Fruit fly (Drosophila melanogaster) whole organism, prepupa: ENCODE data around the gene bond.

Source experiments
- CG11902 ChIP-seq: fragments of 200-800 bp; sonication (Bioruptor generic); optimal IDR thresholded peaks from 3 replicates; lab custom pipeline; 2016; ENCODE audit warnings: missing biosample characterization, missing genetic modification characterization
- CG1621 ChIP-seq: fragments of 200-800 bp; sonication (Bioruptor generic); optimal IDR thresholded peaks from 3 replicates; lab custom pipeline; 2018; ENCODE audit warnings: missing biosample characterization, mild to moderate bottlenecking, missing genetic modification characterization
- Ets96B ChIP-seq: fragments of 200-800 bp; optimal IDR thresholded peaks from 2 replicates; lab custom pipeline; 2019; ENCODE audit warnings: missing biosample characterization, mild to moderate bottlenecking, missing genetic modification characterization, moderate library complexity
- Lpt ChIP-seq: fragments of 200-800 bp; sonication (Bioruptor generic); optimal IDR thresholded peaks from 3 replicates; lab custom pipeline; 2016; ENCODE audit warnings: missing biosample characterization, missing genetic modification characterization
- OdsH ChIP-seq: fragments of 200-800 bp; sonication (Bioruptor generic); optimal IDR thresholded peaks from 3 replicates; lab custom pipeline; 2016; ENCODE audit warnings: missing biosample characterization, missing genetic modification characterization
- Smox ChIP-seq: fragments of 200-800 bp; sonication (Bioruptor generic); optimal IDR thresholded peaks from 3 replicates; lab custom pipeline; 2016; ENCODE audit warnings: missing biosample characterization, missing genetic modification characterization
- Sox14 ChIP-seq: fragments of 200-800 bp; sonication (Bioruptor generic); optimal IDR thresholded peaks from 3 replicates; lab custom pipeline; 2016; ENCODE audit warnings: missing biosample characterization, missing genetic modification characterization
- achi ChIP-seq: fragments of 200-800 bp; sonication (Bioruptor generic); optimal IDR thresholded peaks from 3 replicates; lab custom pipeline; 2016; ENCODE audit warnings: missing biosample characterization, missing genetic modification characterization
- salr ChIP-seq, 2 experiments: fragments of 200-800 bp; sonication (Bioruptor generic); optimal IDR thresholded peaks; 3 replicates each; lab custom pipeline; 2016 to 2018; ENCODE audit warnings: missing biosample characterization in 2 of 2, missing genetic modification characterization in 2 of 2, mild to moderate bottlenecking in 1 of 2
- ss ChIP-seq, 2 experiments: fragments of 200-800 bp; sonication (Bioruptor generic); optimal IDR thresholded peaks; 2 replicates in 1 of 2; 3 replicates in 1 of 2; lab custom pipeline; 2017 to 2018; ENCODE audit warnings: mild to moderate bottlenecking in 2 of 2, missing biosample characterization in 2 of 2, missing genetic modification characterization in 2 of 2, moderate library complexity in 1 of 2

DNA sequence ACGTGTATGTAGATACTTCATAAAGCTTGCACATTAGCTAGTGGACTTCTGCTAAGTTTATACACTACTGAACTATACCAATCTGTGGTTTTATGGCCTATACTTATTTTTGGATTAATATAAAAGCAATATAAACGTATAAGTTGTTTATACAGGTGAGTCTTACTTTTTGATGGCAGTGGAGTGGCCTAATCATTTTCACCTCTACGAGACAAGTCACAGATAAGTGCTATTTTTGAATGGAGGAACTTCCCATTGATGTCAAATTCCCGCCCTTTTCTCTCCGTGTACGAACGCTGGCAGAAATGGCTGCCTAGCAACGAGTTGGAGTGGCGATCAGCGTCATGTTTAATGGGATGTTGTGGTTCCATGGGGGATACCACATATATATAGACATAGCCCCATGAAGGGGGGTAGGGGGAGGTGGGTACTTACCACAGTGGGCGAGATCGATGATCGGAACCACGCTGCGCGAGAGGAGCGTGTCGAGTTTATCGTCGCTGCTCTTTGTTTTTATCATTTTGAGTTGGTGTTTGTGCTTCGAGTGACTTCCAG is 24.1 kb upstream of the bond start:
- peak; percentile 41 for TF ChIP-seq achi
- TF ChIP-seq OdsH (GFP tag; lab: Kevin White, UChicago): peak; percentile 28
- TF ChIP-seq Ets96B (tag; lab: Kevin White, UChicago): peak; percentile 23
- TF ChIP-seq CG1621: peak; percentile 8
- TF ChIP-seq Smox (GFP tag; lab: Kevin White, UChicago): peak; percentile 14
- TF ChIP-seq Lpt (GFP tag; lab: Kevin White, UChicago): no peak
- TF ChIP-seq ss (GFP tag; optimal IDR thresholded peaks at IDR 0.05; lab: Kevin White, UChicago): peak; percentile 35 to 61
- TF ChIP-seq Sox14 (GFP tag; lab: Kevin White, UChicago): peak; percentile 17
- TF ChIP-seq salr (GFP tag; optimal IDR thresholded peaks at IDR 0.05; lab: Kevin White, UChicago): peak in 1 of 2 experiments; percentile 63
- TF ChIP-seq CG11902 (GFP tag; lab: Kevin White, UChicago): no peak
